Worm (Caenorhabditis elegans): ENCODE results near the gene sru-24.

DNA sequence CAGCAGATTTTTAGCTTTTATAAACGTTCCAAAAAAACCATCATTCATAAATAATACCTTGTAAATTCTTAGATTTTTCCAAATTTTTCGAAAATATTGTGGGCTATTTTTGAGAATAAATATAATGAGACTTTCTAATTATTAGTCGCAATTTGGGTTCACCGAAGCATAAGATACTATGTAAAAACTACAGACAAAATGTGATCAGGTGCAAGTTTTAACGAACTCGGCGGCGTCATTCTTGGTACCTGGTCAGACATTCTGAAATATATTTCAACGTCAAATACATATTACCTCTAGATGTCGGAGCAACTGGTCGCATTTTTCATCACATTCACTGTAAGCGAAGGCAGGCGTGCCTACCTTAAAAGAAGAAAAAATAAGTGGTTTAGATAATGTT, 10.8 kb upstream of the sru-24 start, which contains the start of gene srx-23:
- no peak for TF ChIP-seq pqm-1 (tag; optimal IDR thresholded peaks at IDR 0.05)
- no peak for TF ChIP-seq ceh-82 (tag; optimal IDR thresholded peaks at IDR 0.05)
- no peak for TF ChIP-seq fos-1 (tag; optimal IDR thresholded peaks at IDR 0.05)
- no peak for TF ChIP-seq unc-62 (GFP tag; optimal IDR thresholded peaks at IDR 0.05)
- no peak for TF ChIP-seq ama-1 (optimal IDR thresholded peaks at IDR 0.05)
- TF ChIP-seq elt-3 (tag; optimal IDR thresholded peaks at IDR 0.05): no peak
- no peak for TF ChIP-seq ztf-11 (tag; optimal IDR thresholded peaks at IDR 0.05)
- no peak for TF ChIP-seq pha-4 (tag; optimal IDR thresholded peaks at IDR 0.05)
